Worm (Caenorhabditis elegans) whole organism, early embryonic: Measurements from ENCODE around the gene Y69A2AR.18.

Experiments
- ama-1 ChIP-seq: fragments of 150-350 bp; optimal IDR thresholded peaks from 2 replicates; lab custom pipeline; 2014
- hnd-1 ChIP-seq: sonication (generic microtip); optimal IDR thresholded peaks from 2 replicates; lab custom pipeline; 2016; ENCODE audit warnings: missing genetic modification characterization, missing compliant biosample characterization
- sea-1 ChIP-seq: fragments of 200-800 bp; sonication (Bioruptor generic); conservative IDR thresholded peaks from 2 replicates; pipeline ENCODE4 v1.3.6; 2022; ENCODE audit warnings: missing genetic modification characterization, missing compliant biosample characterization
- tra-4 ChIP-seq: sonication (generic microtip); optimal IDR thresholded peaks from 2 replicates; lab custom pipeline; 2017; ENCODE audit warnings: missing genetic modification characterization, missing compliant biosample characterization

DNA sequence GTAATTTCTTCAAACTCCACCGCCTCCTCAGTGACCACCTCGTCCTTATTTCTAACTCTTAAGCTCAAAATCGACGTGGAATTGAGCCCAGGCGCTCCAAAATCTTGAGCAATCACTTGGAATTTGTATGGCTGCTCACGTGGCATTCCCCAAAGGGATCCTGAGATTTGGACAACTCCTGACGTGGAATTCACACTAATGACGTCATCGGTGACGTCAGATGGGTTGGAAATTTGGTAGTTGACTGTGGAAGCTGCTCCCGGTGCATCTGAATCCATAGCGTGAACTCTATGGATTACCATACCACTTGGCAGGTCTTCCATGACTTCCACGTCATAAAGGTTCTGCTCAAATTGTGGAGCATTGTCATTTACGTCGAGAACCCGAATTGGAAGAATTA is 40.4 kb upstream of the Y69A2AR.18 start:
- no peak for TF ChIP-seq sea-1
- TF ChIP-seq tra-4 (tag; lab: Kevin White, UChicago), result no peak
- TF ChIP-seq ama-1 (lab: Kevin White, UChicago), result no peak
- no peak for TF ChIP-seq hnd-1 (tag; lab: Kevin White, UChicago)
